Fruit fly (Drosophila melanogaster): ENCODE data around the gene rudhira.
A peak's percentile ranks its signal among the peaks of the same experiment; 100 is the strongest.

rudhira gene

dm6 chrX:11788187-11788870 is 28.4 kb upstream of the rudhira start (continued):
- TF ChIP-seq Lim3 (GFP tag; IDR thresholded peaks at IDR 0.05) (no peak), Bdp1 (GFP tag; optimal IDR thresholded peaks at IDR 0.05) (peak; percentile 18), NC2α (GFP tag; optimal IDR thresholded peaks at IDR 0.05) (peak; percentile 28), nerfin-1 (tag; optimal IDR thresholded peaks at IDR 0.05) (peak; percentile 39), CG11085 (GFP tag; IDR thresholded peaks at IDR 0.05) (no peak), wek (GFP tag; optimal IDR thresholded peaks at IDR 0.05) (peak; percentile 7), Vsx1 (GFP tag; optimal IDR thresholded peaks at IDR 0.05) (peak; percentile 28), Rx (GFP tag; IDR thresholded peaks at IDR 0.05) (peak; percentile 73), dimm (GFP tag; IDR thresholded peaks at IDR 0.05) (no peak), cato (GFP tag; optimal IDR thresholded peaks at IDR 0.05; ENCODE audit: borderline replicate concordance) (peak; percentile 8), CG18619 (GFP tag; optimal IDR thresholded peaks at IDR 0.05) (peak; percentile 61), CG31388 (GFP tag; optimal IDR thresholded peaks at IDR 0.05) (peak; percentile 23), CG30020 (tag; optimal IDR thresholded peaks at IDR 0.05) (no peak), esg (GFP tag; conservative IDR thresholded peaks at IDR 0.05) (peak; percentile 68), sisA (GFP tag; IDR thresholded peaks at IDR 0.05) (peak; percentile 61), CG14860 (GFP tag; IDR thresholded peaks at IDR 0.05; ENCODE audit: partially characterized antibody) (no peak), CG2202 (tag; optimal IDR thresholded peaks at IDR 0.05) (no peak), CTCF (GFP tag; optimal IDR thresholded peaks at IDR 0.05) (peak; percentile 9), D19B (GFP tag; optimal IDR thresholded peaks at IDR 0.05) (no peak), lov (optimal IDR thresholded peaks at IDR 0.05) (no peak), lov (GFP tag; IDR thresholded peaks at IDR 0.05) (no peak), tin (GFP tag; optimal IDR thresholded peaks at IDR 0.05) (peak; percentile 62), Drgx (GFP tag; IDR thresholded peaks at IDR 0.05) (peak; percentile 85), CG15479 (GFP tag; optimal IDR thresholded peaks at IDR 0.05) (peak; percentile 14), CG13624 (GFP tag; optimal IDR thresholded peaks at IDR 0.05) (peak; percentile 57), Nf-YA (GFP tag; IDR thresholded peaks at IDR 0.05) (peak; percentile 58), rib (GFP tag; IDR thresholded peaks at IDR 0.05) (no peak), grau (tag; optimal IDR thresholded peaks at IDR 0.05) (peak; percentile 78), kay (GFP tag; optimal IDR thresholded peaks at IDR 0.05) (peak; percentile 42), CG13775 (GFP tag; optimal IDR thresholded peaks at IDR 0.05) (peak; percentile 52), CG4707 (GFP tag; optimal IDR thresholded peaks at IDR 0.05) (peak; percentile 10), zen2 (GFP tag; IDR thresholded peaks at IDR 0.05; ENCODE audit: partially characterized antibody) (no peak), CG8290 (GFP tag; optimal IDR thresholded peaks at IDR 0.05) (no peak), CG8290 (tag; optimal IDR thresholded peaks at IDR 0.05) (peak in 1 of 2 experiments; percentile 55), trem (tag; optimal IDR thresholded peaks at IDR 0.05) (peak; percentile 17), Xrp1 (GFP tag; IDR thresholded peaks at IDR 0.05) (peak; percentile 73), CG13894 (tag; optimal IDR thresholded peaks at IDR 0.05) (no peak), Spps (tag; optimal IDR thresholded peaks at IDR 0.05) (no peak), trh (GFP tag; optimal IDR thresholded peaks at IDR 0.05) (peak; percentile 36), CG17328 (GFP tag; IDR thresholded peaks at IDR 0.05) (peak; percentile 76), Ptx1 (GFP tag; IDR thresholded peaks at IDR 0.05) (peak; percentile 83), Meics (GFP tag; optimal IDR thresholded peaks at IDR 0.05) (peak; percentile 76), br (optimal IDR thresholded peaks at IDR 0.05) (no peak), Chrac-16 (GFP tag; optimal IDR thresholded peaks at IDR 0.05) (peak; percentile 63), CG14710 (tag; optimal IDR thresholded peaks at IDR 0.05) (peak; percentile 48), kni (GFP tag; optimal IDR thresholded peaks at IDR 0.05) (no peak), CG1529 (GFP tag; optimal IDR thresholded peaks at IDR 0.05) (peak; percentile 29), Camta (GFP tag; optimal IDR thresholded peaks at IDR 0.05) (peak; percentile 59), NFAT (GFP tag; IDR thresholded peaks at IDR 0.05) (peak; percentile 49; the same call in 1 of the 2 replicates), cg (GFP tag; optimal IDR thresholded peaks at IDR 0.05) (no peak), Dek (tag; optimal IDR thresholded peaks at IDR 0.05) (peak; percentile 60), CG5245 (GFP tag; optimal IDR thresholded peaks at IDR 0.05) (peak; percentile 56)

Data from whole organism, embryonic.